Worm (Caenorhabditis elegans) whole organism, mixed stage, embryonic: ENCODE data around the gene ilcr-1.

Experiments used
- lin-13 ChIP-seq: fragments of 150-350 bp; optimal IDR thresholded peaks from 2 replicates; lab custom pipeline; 2014; ENCODE audit warnings: missing biosample characterization, missing genetic modification characterization
- nhr-237 ChIP-seq: fragments of 150-350 bp; optimal IDR thresholded peaks from 2 replicates; lab custom pipeline; 2014; ENCODE audit warnings: missing biosample characterization, missing genetic modification characterization
- unc-39 ChIP-seq: fragments of 150-350 bp; optimal IDR thresholded peaks from 2 replicates; lab custom pipeline; 2014; ENCODE audit warnings: missing biosample characterization, missing genetic modification characterization
- unc-62 ChIP-seq: fragments of 150-350 bp; optimal IDR thresholded peaks from 2 replicates; lab custom pipeline; 2014; ENCODE audit warnings: missing biosample characterization, missing genetic modification reagents, missing genetic modification characterization
- ztf-11 ChIP-seq: fragments of 150-350 bp; optimal IDR thresholded peaks from 2 replicates; lab custom pipeline; 2014; ENCODE audit warnings: missing biosample characterization, missing genetic modification characterization

ce11 chrIV:14297058-14297457, 20.8 kb downstream of the ilcr-1 start:
- TF ChIP-seq unc-62 (GFP tag; lab: Kevin White, UChicago) (no peak), lin-13 (no peak), nhr-237 (tag; lab: Kevin White, UChicago) (no peak), unc-39 (tag; lab: Kevin White, UChicago) (no peak), ztf-11 (tag; lab: Kevin White, UChicago) (no peak)
